Fruit fly (Drosophila melanogaster) whole organism, prepupa: Measurements from ENCODE around the gene esg.

Experiments
- CG15336 ChIP-seq: fragments of 200-800 bp; sonication (Bioruptor generic); IDR thresholded peaks from 2 replicates; pipeline ENCODE4 v1.3.6; 2022; ENCODE audit warnings: missing biosample characterization, missing genetic modification characterization
- CG4318 ChIP-seq: fragments of 200-800 bp; sonication (Bioruptor generic); optimal IDR thresholded peaks from 3 replicates; lab custom pipeline; 2017; ENCODE audit warnings: missing biosample characterization, mild to moderate bottlenecking, missing genetic modification characterization
- CG6854 ChIP-seq: fragments of 200-800 bp; sonication (Bioruptor generic); optimal IDR thresholded peaks from 2 replicates; lab custom pipeline; 2017; ENCODE audit warnings: missing biosample characterization, mild to moderate bottlenecking, missing genetic modification characterization
- CG7368 ChIP-seq: fragments of 200-800 bp; sonication (Bioruptor generic); optimal IDR thresholded peaks from 3 replicates; lab custom pipeline; 2016; ENCODE audit warnings: missing biosample characterization, missing genetic modification characterization
- Ets21C ChIP-seq: fragments of 200-800 bp; sonication (Bioruptor generic); optimal IDR thresholded peaks from 3 replicates; lab custom pipeline; 2016; ENCODE audit warnings: missing biosample characterization, missing genetic modification characterization
- Hr4 ChIP-seq: fragments of 200-800 bp; sonication (Bioruptor generic); optimal IDR thresholded peaks from 3 replicates; lab custom pipeline; 2016; ENCODE audit warnings: missing biosample characterization, missing genetic modification characterization
- Lpt ChIP-seq: fragments of 200-800 bp; sonication (Bioruptor generic); optimal IDR thresholded peaks from 3 replicates; lab custom pipeline; 2016; ENCODE audit warnings: missing biosample characterization, missing genetic modification characterization
- OdsH ChIP-seq: fragments of 200-800 bp; sonication (Bioruptor generic); optimal IDR thresholded peaks from 3 replicates; lab custom pipeline; 2016; ENCODE audit warnings: missing biosample characterization, missing genetic modification characterization
- Smox ChIP-seq: fragments of 200-800 bp; sonication (Bioruptor generic); optimal IDR thresholded peaks from 3 replicates; lab custom pipeline; 2016; ENCODE audit warnings: missing biosample characterization, missing genetic modification characterization
- Sox14 ChIP-seq: fragments of 200-800 bp; sonication (Bioruptor generic); optimal IDR thresholded peaks from 3 replicates; lab custom pipeline; 2016; ENCODE audit warnings: missing biosample characterization, missing genetic modification characterization
- ss ChIP-seq, 2 experiments: fragments of 200-800 bp; sonication (Bioruptor generic); optimal IDR thresholded peaks; 2 replicates in 1 of 2; 3 replicates in 1 of 2; lab custom pipeline; 2017 to 2018; ENCODE audit warnings: mild to moderate bottlenecking in 2 of 2, missing biosample characterization in 2 of 2, missing genetic modification characterization in 2 of 2, moderate library complexity in 1 of 2

- no peak for TF ChIP-seq Sox14 (GFP tag; lab: Kevin White, UChicago)
- no peak for TF ChIP-seq OdsH
- no peak for TF ChIP-seq ss (GFP tag; optimal IDR thresholded peaks at IDR 0.05; lab: Kevin White, UChicago)
- no peak for TF ChIP-seq Lpt (GFP tag; lab: Kevin White, UChicago)
- TF ChIP-seq CG15336, result no peak
- TF ChIP-seq Hr4 (GFP tag; lab: Kevin White, UChicago), result no peak
- TF ChIP-seq Smox (GFP tag; lab: Kevin White, UChicago), result no peak
- TF ChIP-seq CG7368, result no peak
- TF ChIP-seq CG4318, result no peak
- TF ChIP-seq CG6854, result no peak
- TF ChIP-seq Ets21C (GFP tag; lab: Kevin White, UChicago), result no peak
Observed at dm6 chr2L:15319208-15319607, 14.5 kb upstream of the esg start.
